Fruit fly (Drosophila melanogaster): Measurements from ENCODE around the gene Phlpp.

The Phlpp gene

dm6 chr2L:19009130-19009529, 49.8 kb upstream of the Phlpp start, which contains the start of gene RpL30 (continued):
- peak; percentile 87 for TF ChIP-seq CG4282 (GFP tag; optimal IDR thresholded peaks at IDR 0.05)
- TF ChIP-seq CG17361 (GFP tag; IDR thresholded peaks at IDR 0.05): peak; percentile 78
- TF ChIP-seq gfzf (GFP tag; optimal IDR thresholded peaks at IDR 0.05): peak; percentile 100
- TF ChIP-seq run (tag; optimal IDR thresholded peaks at IDR 0.05): peak; percentile 84
- TF ChIP-seq Dip2 (GFP tag; IDR thresholded peaks at IDR 0.05): no peak
- TF ChIP-seq ind (GFP tag; optimal IDR thresholded peaks at IDR 0.05): peak; percentile 62
- TF ChIP-seq kah (GFP tag; optimal IDR thresholded peaks at IDR 0.05): peak; percentile 88
- TF ChIP-seq CG17328 (GFP tag; IDR thresholded peaks at IDR 0.05): peak; percentile 92
- no peak for TF ChIP-seq Dfd (GFP tag; optimal IDR thresholded peaks at IDR 0.05)
- peak; percentile 77 for TF ChIP-seq fu2 (GFP tag; optimal IDR thresholded peaks at IDR 0.05)
- TF ChIP-seq CG18011 (GFP tag; optimal IDR thresholded peaks at IDR 0.05): peak; percentile 83
- TF ChIP-seq esg (GFP tag; conservative IDR thresholded peaks at IDR 0.05): 0 out of 2 replicates have a peak, but pooled peaks have one; percentile 39
- TF ChIP-seq ab (GFP tag; optimal IDR thresholded peaks at IDR 0.05): peak; percentile 35
- peak; percentile 58 for TF ChIP-seq Neu2 (GFP tag; optimal IDR thresholded peaks at IDR 0.05; ENCODE audit: borderline replicate concordance)
- no peak for TF ChIP-seq eve (GFP tag; optimal IDR thresholded peaks at IDR 0.05)
- peak; percentile 70 for TF ChIP-seq CG8765 (GFP tag; IDR thresholded peaks at IDR 0.05)
- peak; percentile 97 for TF ChIP-seq CG6765 (GFP tag; optimal IDR thresholded peaks at IDR 0.05)
- peak; percentile 94 for TF ChIP-seq CG4707 (GFP tag; optimal IDR thresholded peaks at IDR 0.05)
- peak; percentile 54 for TF ChIP-seq zf30C (GFP tag; optimal IDR thresholded peaks at IDR 0.05)
- TF ChIP-seq CG4424 (GFP tag; optimal IDR thresholded peaks at IDR 0.05): peak; percentile 83
- TF ChIP-seq Dip3 (GFP tag; optimal IDR thresholded peaks at IDR 0.05): peak; percentile 78
- TF ChIP-seq gsb (GFP tag; IDR thresholded peaks at IDR 0.05): peak; percentile 74
- peak; percentile 33 for TF ChIP-seq CG31388 (GFP tag; optimal IDR thresholded peaks at IDR 0.05)
- TF ChIP-seq Rx (GFP tag; IDR thresholded peaks at IDR 0.05): peak; percentile 84
- TF ChIP-seq NFAT (GFP tag; IDR thresholded peaks at IDR 0.05): peak; percentile 86
- no peak for TF ChIP-seq sc (optimal IDR thresholded peaks at IDR 0.05)
- peak; percentile 66 for TF ChIP-seq sc (GFP tag; optimal IDR thresholded peaks at IDR 0.05)
- TF ChIP-seq hkb (optimal IDR thresholded peaks at IDR 0.05): peak; percentile 63
- peak; percentile 93 for TF ChIP-seq hkb (GFP tag; IDR thresholded peaks at IDR 0.05)
- peak; percentile 79 for TF ChIP-seq CG15269 (tag; optimal IDR thresholded peaks at IDR 0.05)
- peak; percentile 77 for TF ChIP-seq twi (tag; optimal IDR thresholded peaks at IDR 0.05)
- TF ChIP-seq Vsx1 (GFP tag; optimal IDR thresholded peaks at IDR 0.05): peak; percentile 90
- TF ChIP-seq CG3838 (GFP tag; optimal IDR thresholded peaks at IDR 0.05): peak; percentile 64
- TF ChIP-seq btn (GFP tag; optimal IDR thresholded peaks at IDR 0.05): peak; percentile 92
- TF ChIP-seq Ets65A (GFP tag): peak; percentile 99
- peak; percentile 44; the same call in 1 of the 2 replicates for TF ChIP-seq ro (GFP tag; IDR thresholded peaks at IDR 0.05)
- peak; percentile 21 for TF ChIP-seq Ssrp (tag; optimal IDR thresholded peaks at IDR 0.05)
- TF ChIP-seq fd96Cb (tag; optimal IDR thresholded peaks at IDR 0.05): peak; percentile 51
- TF ChIP-seq bab2 (GFP tag; optimal IDR thresholded peaks at IDR 0.05): peak; percentile 69
- peak; percentile 80 for TF ChIP-seq CG10979 (tag; optimal IDR thresholded peaks at IDR 0.05)
- TF ChIP-seq Med (GFP tag): peak; percentile 99
- TF ChIP-seq CG2116 (GFP tag; optimal IDR thresholded peaks at IDR 0.05): peak; percentile 90
- peak; percentile 80 for TF ChIP-seq trh (GFP tag; optimal IDR thresholded peaks at IDR 0.05)
- peak; percentile 92 for TF ChIP-seq CG2875 (GFP tag; optimal IDR thresholded peaks at IDR 0.05)
- TF ChIP-seq Sox100B (GFP tag; optimal IDR thresholded peaks at IDR 0.05): peak; percentile 75
- peak; percentile 11 for TF ChIP-seq Xrp1 (GFP tag; IDR thresholded peaks at IDR 0.05)
- peak; percentile 70 for TF ChIP-seq CG5180 (GFP tag; optimal IDR thresholded peaks at IDR 0.05)
- peak; percentile 75 for TF ChIP-seq sim (GFP tag; IDR thresholded peaks at IDR 0.05)
- peak; percentile 88 for TF ChIP-seq CG17359 (tag; optimal IDR thresholded peaks at IDR 0.05)
- TF ChIP-seq Abd-B (GFP tag; optimal IDR thresholded peaks at IDR 0.05): peak; percentile 85
- peak; percentile 99 for TF ChIP-seq ci (GFP tag; IDR thresholded peaks at IDR 0.05)
- TF ChIP-seq CG34224 (GFP tag; IDR thresholded peaks at IDR 0.05; ENCODE audit: partially characterized antibody): 0 out of 3 replicates have a peak, but pooled peaks have one; percentile 55

Measured in whole organism, embryonic.